Worm (Caenorhabditis elegans): Measurements from ENCODE around the gene nrf-5.

DNA sequence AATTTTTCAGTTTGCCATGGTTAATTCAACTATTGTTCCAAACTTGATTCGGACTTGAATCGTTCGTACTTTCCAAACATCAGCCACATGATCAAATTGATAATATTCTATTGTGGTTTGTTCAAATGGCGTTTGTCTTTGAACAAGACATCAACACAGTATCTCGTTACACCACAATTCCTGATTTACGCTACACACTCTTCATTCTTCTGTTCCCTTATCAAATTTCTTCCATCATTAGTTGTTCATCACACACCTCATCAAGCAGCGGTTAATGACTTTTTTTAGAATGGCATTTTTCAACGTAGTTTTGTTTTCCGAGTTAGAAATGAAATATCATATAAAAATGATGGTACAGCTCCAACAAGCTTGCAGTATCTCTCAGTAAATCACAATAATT lies 50.2 kb downstream of the nrf-5 start:
- TF ChIP-seq sox-4 (tag; optimal IDR thresholded peaks at IDR 0.05), result no peak
- no peak for TF ChIP-seq fkh-6 (tag; optimal IDR thresholded peaks at IDR 0.05)
- no peak for TF ChIP-seq ztf-16 (tag; optimal IDR thresholded peaks at IDR 0.05)
- TF ChIP-seq ets-4 (tag; optimal IDR thresholded peaks at IDR 0.05), result no peak
- no peak for TF ChIP-seq ama-1 (optimal IDR thresholded peaks at IDR 0.05)
